Fruit fly (Drosophila melanogaster) whole organism, embryonic: ENCODE results near the gene h-cup.

Source experiments
- CG10209 ChIP-seq: fragments of 200-800 bp; sonication (Bioruptor generic); optimal IDR thresholded peaks from 3 replicates; lab custom pipeline; 2017; ENCODE audit warnings: missing biosample characterization, mild to moderate bottlenecking, missing genetic modification characterization, missing genetic modification reagents
- CG10959 ChIP-seq: fragments of 200-800 bp; sonication (Bioruptor generic); IDR thresholded peaks from 2 replicates; pipeline ENCODE4 v1.3.6; 2022; ENCODE audit warnings: missing biosample characterization, missing genetic modification characterization
- CG11504 ChIP-seq: fragments of 200-800 bp; sonication (Bioruptor generic); optimal IDR thresholded peaks from 3 replicates; lab custom pipeline; 2019; ENCODE audit warnings: missing biosample characterization, mild to moderate bottlenecking, missing genetic modification characterization, moderate library complexity
- CG12236 ChIP-seq: fragments of 200-800 bp; sonication (Bioruptor generic); optimal IDR thresholded peaks from 2 replicates; lab custom pipeline; 2016; ENCODE audit warnings: missing biosample characterization, missing genetic modification characterization
- CG13424 ChIP-seq: fragments of 200-800 bp; sonication (Bioruptor generic); optimal IDR thresholded peaks from 2 replicates; lab custom pipeline; 2019; ENCODE audit warnings: missing biosample characterization, mild to moderate bottlenecking, missing genetic modification characterization, moderate library complexity
- CG14014 ChIP-seq: fragments of 200-800 bp; sonication (Bioruptor generic); IDR thresholded peaks from 2 replicates; pipeline ENCODE4 v1.3.6; 2022; ENCODE audit warnings: missing biosample characterization, missing genetic modification characterization
- CG14050 ChIP-seq: fragments of 200-800 bp; sonication (Bioruptor generic); IDR thresholded peaks from 3 replicates; pipeline ENCODE4 v1.3.6; 2022; ENCODE audit warnings: missing biosample characterization, missing genetic modification characterization
- CG15479 ChIP-seq: fragments of 200-800 bp; sonication (Bioruptor generic); optimal IDR thresholded peaks from 3 replicates; lab custom pipeline; 2019; ENCODE audit warnings: missing biosample characterization, mild to moderate bottlenecking, missing genetic modification characterization, moderate library complexity
- CG17361 ChIP-seq: fragments of 200-800 bp; sonication (Bioruptor generic); IDR thresholded peaks from 3 replicates; pipeline ENCODE4 v1.3.6; 2022; ENCODE audit warnings: missing biosample characterization, missing genetic modification characterization
- CG18599 ChIP-seq: fragments of 200-800 bp; sonication (Bioruptor generic); optimal IDR thresholded peaks from 3 replicates; lab custom pipeline; 2017; ENCODE audit warnings: missing biosample characterization, missing genetic modification characterization, mild to moderate bottlenecking, moderate library complexity, missing genetic modification reagents
- CG18619 ChIP-seq: fragments of 200-800 bp; sonication (Bioruptor generic); optimal IDR thresholded peaks from 3 replicates; lab custom pipeline; 2017; ENCODE audit warnings: missing biosample characterization, mild to moderate bottlenecking, missing genetic modification characterization
- CG31388 ChIP-seq: fragments of 200-800 bp; sonication (Bioruptor generic); optimal IDR thresholded peaks from 2 replicates; lab custom pipeline; 2016; ENCODE audit warnings: missing biosample characterization, missing genetic modification characterization
- CG3726 ChIP-seq: fragments of 200-800 bp; sonication (Bioruptor generic); IDR thresholded peaks from 3 replicates; pipeline ENCODE4, ENCODE4 v1.3.6; 2022; ENCODE audit warnings: missing biosample characterization, missing genetic modification characterization
- CG4424 ChIP-seq: fragments of 200-800 bp; sonication (Bioruptor generic); optimal IDR thresholded peaks from 3 replicates; lab custom pipeline; 2016; ENCODE audit warnings: missing biosample characterization, missing genetic modification characterization
- CG4854 ChIP-seq: fragments of 200-800 bp; sonication (Bioruptor generic); optimal IDR thresholded peaks from 2 replicates; lab custom pipeline; 2016; ENCODE audit warnings: missing biosample characterization, missing genetic modification characterization, inconsistent platforms
- CG5953 ChIP-seq: fragments of 200-800 bp; sonication (Bioruptor generic); IDR thresholded peaks from 2 replicates; pipeline ENCODE4 v1.3.6; 2022; ENCODE audit warnings: missing biosample characterization, missing genetic modification characterization
- CG7786 ChIP-seq: fragments of 200-800 bp; sonication (Bioruptor generic); optimal IDR thresholded peaks from 2 replicates; lab custom pipeline; 2016; ENCODE audit warnings: missing biosample characterization, missing genetic modification characterization
- CG7987 ChIP-seq: fragments of 200-800 bp; sonication (Bioruptor generic); optimal IDR thresholded peaks from 2 replicates; lab custom pipeline; 2018; ENCODE audit warnings: missing biosample characterization, mild to moderate bottlenecking, missing genetic modification characterization, moderate library complexity
- CG8281 ChIP-seq: fragments of 200-800 bp; sonication (Bioruptor generic); optimal IDR thresholded peaks from 2 replicates; lab custom pipeline; 2018; ENCODE audit warnings: missing biosample characterization, mild to moderate bottlenecking, missing genetic modification characterization, moderate library complexity
- CG8765 ChIP-seq: fragments of 200-800 bp; sonication (Bioruptor generic); IDR thresholded peaks from 2 replicates; pipeline ENCODE4 v1.3.6; 2022; ENCODE audit warnings: missing biosample characterization, missing genetic modification characterization
- Chrac-16 ChIP-seq: fragments of 200-800 bp; sonication (Bioruptor generic); optimal IDR thresholded peaks from 3 replicates; lab custom pipeline; 2016; ENCODE audit warnings: missing biosample characterization, missing genetic modification characterization
- CoRest ChIP-seq: fragments of 200-800 bp; sonication (Bioruptor generic); optimal IDR thresholded peaks from 3 replicates; lab custom pipeline; 2018; ENCODE audit warnings: missing biosample characterization, mild to moderate bottlenecking, missing genetic modification characterization, moderate library complexity
- Dfd ChIP-seq, 2 experiments: fragments of >200 bp; optimal IDR thresholded peaks; 2 replicates each; lab custom pipeline; 2017; ENCODE audit warnings: missing biosample characterization in 2 of 2, missing genetic modification characterization in 2 of 2
- Dip2 ChIP-seq: fragments of 200-800 bp; sonication (Bioruptor generic); IDR thresholded peaks from 2 replicates; pipeline ENCODE4 v1.3.6; 2022; ENCODE audit warnings: missing biosample characterization, missing genetic modification characterization
- Dip3 ChIP-seq: fragments of 200-800 bp; sonication (Bioruptor generic); optimal IDR thresholded peaks from 3 replicates; lab custom pipeline; 2016; ENCODE audit warnings: missing biosample characterization, missing genetic modification characterization
- Drgx ChIP-seq: fragments of 200-800 bp; sonication (Bioruptor generic); IDR thresholded peaks from 2 replicates; pipeline ENCODE4 v1.3.6; 2022; ENCODE audit warnings: missing biosample characterization, missing genetic modification characterization
- E2f1 ChIP-seq: fragments of 200-800 bp; sonication (Bioruptor generic); IDR thresholded peaks from 2 replicates; pipeline ENCODE4 v1.3.6; 2022; ENCODE audit warnings: missing biosample characterization, missing genetic modification characterization
- HHEX ChIP-seq: fragments of 200-800 bp; sonication (Bioruptor generic); optimal IDR thresholded peaks from 3 replicates; lab custom pipeline; 2017; ENCODE audit warnings: missing biosample characterization, mild to moderate bottlenecking, missing genetic modification characterization, missing genetic modification reagents
- HmgD ChIP-seq: fragments of 200-800 bp; sonication (Bioruptor generic); optimal IDR thresholded peaks from 3 replicates; lab custom pipeline; 2016; ENCODE audit warnings: missing biosample characterization, missing genetic modification characterization
- Nf-YB ChIP-seq: fragments of 200-800 bp; sonication (Bioruptor generic); optimal IDR thresholded peaks from 3 replicates; lab custom pipeline; 2019; ENCODE audit warnings: missing biosample characterization, mild to moderate bottlenecking, missing genetic modification characterization, moderate library complexity
- Pdp1 ChIP-seq, 2 experiments: fragments of 200-800 bp; sonication (Bioruptor generic); optimal IDR thresholded peaks; 3 replicates each; lab custom pipeline; 2016; ENCODE audit warnings: missing biosample characterization in 2 of 2, missing genetic modification characterization in 2 of 2, mild to moderate bottlenecking in 1 of 2, moderate library complexity in 1 of 2
- Poxn ChIP-seq: fragments of 200-800 bp; sonication (Bioruptor generic); IDR thresholded peaks from 2 replicates; pipeline ENCODE4 v1.3.6; 2022; ENCODE audit warnings: missing biosample characterization, missing genetic modification characterization
- Rx ChIP-seq: fragments of 200-800 bp; sonication (Bioruptor generic); IDR thresholded peaks from 2 replicates; pipeline ENCODE4 v1.3.6; 2022; ENCODE audit warnings: missing biosample characterization, missing genetic modification characterization
- Six4 ChIP-seq: fragments of 200-800 bp; sonication (Bioruptor generic); optimal IDR thresholded peaks from 2 replicates; lab custom pipeline; 2016; ENCODE audit warnings: missing biosample characterization, missing genetic modification characterization
- Stat92E ChIP-seq, 3 experiments: fragments of >200 bp in 2 of 3; fragments of 200-800 bp in 1 of 3; sonication (Bioruptor generic) in 1 of 3; optimal IDR thresholded peaks; 2 replicates each; lab custom pipeline; 2017 to 2019; ENCODE audit warnings: missing biosample characterization in 3 of 3, missing genetic modification characterization in 3 of 3, mild to moderate bottlenecking in 1 of 3, moderate library complexity in 1 of 3
- TFAM ChIP-seq: fragments of 200-800 bp; sonication (Bioruptor generic); optimal IDR thresholded peaks from 2 replicates; lab custom pipeline; 2017; ENCODE audit warnings: missing biosample characterization, missing genetic modification characterization, inconsistent platforms
- Taf1 ChIP-seq: fragments of 200-800 bp; sonication (Bioruptor generic); IDR thresholded peaks from 2 replicates; pipeline ENCODE4 v1.3.6; 2022; ENCODE audit warnings: missing biosample characterization, missing genetic modification characterization
- ab ChIP-seq: fragments of 200-800 bp; sonication (Bioruptor generic); optimal IDR thresholded peaks from 2 replicates; lab custom pipeline; 2016; ENCODE audit warnings: missing biosample characterization, missing genetic modification characterization
- btn ChIP-seq: fragments of 200-800 bp; sonication (Bioruptor generic); optimal IDR thresholded peaks from 2 replicates; lab custom pipeline; 2016; ENCODE audit warnings: missing biosample characterization, missing genetic modification characterization
- eyg ChIP-seq: fragments of 200-800 bp; sonication (Bioruptor generic); optimal IDR thresholded peaks from 3 replicates; lab custom pipeline; 2016; ENCODE audit warnings: missing biosample characterization, missing genetic modification characterization
- gce ChIP-seq: fragments of 200-800 bp; sonication (Bioruptor generic); IDR thresholded peaks from 3 replicates; pipeline ENCODE4 v1.3.6; 2022; ENCODE audit warnings: missing biosample characterization, missing genetic modification characterization
- gfzf ChIP-seq: fragments of 200-800 bp; sonication (Bioruptor generic); optimal IDR thresholded peaks from 2 replicates; lab custom pipeline; 2016; ENCODE audit warnings: missing biosample characterization, mild to moderate bottlenecking, missing genetic modification characterization, moderate library complexity
- hb ChIP-seq: fragments of 200-800 bp; sonication (Bioruptor generic); IDR thresholded peaks from 3 replicates; pipeline ENCODE4 v1.3.6; 2022; ENCODE audit warnings: missing biosample characterization, missing genetic modification characterization; ENCODE audit not compliant: partially characterized antibody
- lmd ChIP-seq: fragments of 200-800 bp; sonication (Bioruptor generic); IDR thresholded peaks from 2 replicates; pipeline ENCODE4 v1.3.6; 2022; ENCODE audit warnings: missing biosample characterization, missing genetic modification characterization
- luna ChIP-seq: fragments of 200-800 bp; sonication (Bioruptor generic); optimal IDR thresholded peaks from 2 replicates; lab custom pipeline; 2016; ENCODE audit warnings: missing biosample characterization, missing genetic modification characterization
- mam ChIP-seq: fragments of 200-800 bp; sonication (Bioruptor generic); optimal IDR thresholded peaks from 3 replicates; lab custom pipeline; 2016; ENCODE audit warnings: missing biosample characterization, missing genetic modification characterization
- row ChIP-seq: fragments of 200-800 bp; sonication (Bioruptor generic); IDR thresholded peaks from 3 replicates; pipeline ENCODE4 v1.3.6; 2022; ENCODE audit warnings: missing biosample characterization, missing genetic modification characterization
- sens ChIP-seq: fragments of 200-800 bp; sonication (Bioruptor generic); peaks from one replicate; lab custom pipeline; 2016; ENCODE audit warnings: missing biosample characterization, missing genetic modification characterization
- sisA ChIP-seq: fragments of 200-800 bp; sonication (Bioruptor generic); IDR thresholded peaks from 2 replicates; pipeline ENCODE4 v1.3.6; 2022; ENCODE audit warnings: missing biosample characterization, missing genetic modification characterization
- tgo ChIP-seq: fragments of 200-800 bp; sonication (Bioruptor generic); IDR thresholded peaks from 3 replicates; pipeline ENCODE4 v1.3.6; 2022; ENCODE audit warnings: missing biosample characterization, missing genetic modification characterization
- tin ChIP-seq: fragments of 200-800 bp; sonication (Bioruptor generic); optimal IDR thresholded peaks from 3 replicates; lab custom pipeline; 2016; ENCODE audit warnings: missing biosample characterization, missing genetic modification characterization
- tio ChIP-seq: fragments of 200-800 bp; sonication (Bioruptor generic); optimal IDR thresholded peaks from 2 replicates; lab custom pipeline; 2017; ENCODE audit warnings: missing biosample characterization, missing genetic modification characterization, inconsistent platforms

The h-cup gene

DNA sequence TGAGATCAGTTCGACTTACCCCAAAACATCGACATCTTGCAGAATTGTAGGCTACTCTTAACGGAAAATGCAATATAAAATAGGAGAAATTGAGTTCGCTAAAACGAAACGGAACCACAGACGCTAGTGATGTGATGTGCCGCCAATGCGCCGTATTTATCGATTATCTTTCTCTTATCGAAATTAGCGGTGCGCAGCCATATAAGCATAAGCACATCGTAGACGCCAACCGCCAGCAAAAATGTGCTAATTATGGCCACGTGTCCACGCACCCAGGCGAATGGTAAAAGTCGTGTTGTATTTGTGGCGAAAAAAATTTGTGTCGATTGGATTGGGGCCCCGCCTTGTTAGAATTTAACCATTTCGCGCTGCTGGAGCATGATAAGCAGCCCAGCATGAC lies 49.8 kb downstream of the h-cup start, which contains the start of the genes Fkbp39 and Cyfip (continued):
- no peak for TF ChIP-seq CG4424
- peak; percentile 69 for TF ChIP-seq mam
- TF ChIP-seq tgo (GFP tag; lab: Robert Waterston, UW), result no peak
- no peak for TF ChIP-seq Taf1 (GFP tag; lab: Robert Waterston, UW)
- TF ChIP-seq eyg (GFP tag; lab: Kevin White, UChicago), result no peak
- TF ChIP-seq CG17361 (GFP tag; lab: Robert Waterston, UW), result no peak
- TF ChIP-seq CG14014, result peak; percentile 51; the same call in 1 of the 2 replicates
- TF ChIP-seq Drgx (GFP tag; lab: Robert Waterston, UW), result no peak
- TF ChIP-seq HmgD (GFP tag; lab: Kevin White, UChicago), result peak; percentile 87
- TF ChIP-seq Poxn (GFP tag; lab: Robert Waterston, UW), result no peak
- TF ChIP-seq CG13424 (tag; lab: Kevin White, UChicago), result peak; percentile 26
- TF ChIP-seq sens (GFP tag; lab: Kevin White, UChicago), result peak; percentile 91
- TF ChIP-seq CG14050 (GFP tag; lab: Robert Waterston, UW), result no peak
- peak; percentile 45 for TF ChIP-seq CG18619 (GFP tag; lab: Kevin White, UChicago)
- TF ChIP-seq CG5953, result no peak
- TF ChIP-seq gce, result no peak
- peak; percentile 44; the same call in 2 of the 3 replicates for TF ChIP-seq row (GFP tag; lab: Robert Waterston, UW)
- TF ChIP-seq E2f1, result no peak; the same call in 1 of the 2 replicates
- TF ChIP-seq tio (GFP tag; lab: Kevin White, UChicago), result no peak
- TF ChIP-seq gfzf, result peak; percentile 98
- TF ChIP-seq CG12236 (GFP tag; lab: Kevin White, UChicago), result no peak
- no peak for TF ChIP-seq CG15479 (GFP tag; lab: Kevin White, UChicago)
- TF ChIP-seq Dip2 (GFP tag; lab: Robert Waterston, UW), result no peak
- peak; percentile 30 to 90 for TF ChIP-seq Pdp1 (GFP tag; optimal IDR thresholded peaks at IDR 0.05; lab: Kevin White, UChicago)
- peak in 1 of 3 experiments; percentile 61 for TF ChIP-seq Stat92E (GFP tag; optimal IDR thresholded peaks at IDR 0.05; lab: Kevin White, UChicago)
- no peak for TF ChIP-seq CG8765 (GFP tag; lab: Robert Waterston, UW)
- peak; percentile 36 for TF ChIP-seq Six4 (GFP tag; lab: Kevin White, UChicago)
- TF ChIP-seq Rx (GFP tag; lab: Robert Waterston, UW), result no peak
- TF ChIP-seq hb, result peak; percentile 70; the same call in 1 of the 3 replicates
- TF ChIP-seq CG18599 (GFP tag; lab: Kevin White, UChicago), result no peak
- peak; percentile 13 for TF ChIP-seq CoRest
- TF ChIP-seq tin (GFP tag; lab: Kevin White, UChicago), result peak; percentile 40
- TF ChIP-seq btn (GFP tag; lab: Kevin White, UChicago), result no peak
- no peak for TF ChIP-seq CG10209 (GFP tag; lab: Kevin White, UChicago)
- no peak for TF ChIP-seq CG3726
- TF ChIP-seq CG7987 (GFP tag; lab: Kevin White, UChicago), result peak; percentile 56
- TF ChIP-seq CG11504 (tag; lab: Kevin White, UChicago), result no peak
- no peak for TF ChIP-seq CG31388
- TF ChIP-seq CG7786 (GFP tag; lab: Kevin White, UChicago), result peak; percentile 34
- peak; percentile 7 for TF ChIP-seq luna (GFP tag; lab: Kevin White, UChicago)
- TF ChIP-seq CG4854, result peak; percentile 30
- no peak for TF ChIP-seq HHEX (GFP tag; lab: Kevin White, UChicago)
- no peak; the same call in 1 of the 2 replicates for TF ChIP-seq lmd (GFP tag; lab: Robert Waterston, UW)
- TF ChIP-seq ab, result no peak
- no peak for TF ChIP-seq CG8281 (tag; lab: Kevin White, UChicago)
- no peak for TF ChIP-seq CG10959 (GFP tag; lab: Robert Waterston, UW)
- TF ChIP-seq TFAM, result no peak
- TF ChIP-seq Nf-YB (GFP tag; lab: Kevin White, UChicago), result peak; percentile 48
- TF ChIP-seq Dfd (GFP tag; optimal IDR thresholded peaks at IDR 0.05; lab: Kevin White, UChicago), result no peak
- TF ChIP-seq Dip3, result peak; percentile 21
- TF ChIP-seq sisA (GFP tag; lab: Robert Waterston, UW), result no peak; the same call in 1 of the 2 replicates
- peak; percentile 40 for TF ChIP-seq Chrac-16 (GFP tag; lab: Kevin White, UChicago)
